Fruit fly (Drosophila melanogaster) whole organism, embryonic: ENCODE measurements around the gene Kap3.

Source experiments
- Atf-2 ChIP-seq: fragments of 200-800 bp; sonication (Bioruptor generic); optimal IDR thresholded peaks from 2 replicates; lab custom pipeline; 2016; ENCODE audit warnings: missing biosample characterization, missing genetic modification characterization
- CG1024 ChIP-seq: fragments of 200-800 bp; sonication (Bioruptor generic); IDR thresholded peaks from 2 replicates; pipeline ENCODE4 v1.3.6; 2022; ENCODE audit warnings: missing biosample characterization, missing genetic modification characterization
- CG11398 ChIP-seq: fragments of 200-800 bp; sonication (Bioruptor generic); optimal IDR thresholded peaks from 2 replicates; lab custom pipeline; 2016; ENCODE audit warnings: missing biosample characterization, missing genetic modification characterization
- CG11696 ChIP-seq: fragments of 200-800 bp; sonication (Bioruptor generic); IDR thresholded peaks from 2 replicates; pipeline ENCODE4 v1.3.6; 2022; ENCODE audit warnings: missing biosample characterization, missing genetic modification characterization
- CG1233 ChIP-seq: fragments of 200-800 bp; sonication (Bioruptor generic); optimal IDR thresholded peaks from 4 replicates; lab custom pipeline; 2018; ENCODE audit warnings: missing biosample characterization, mild to moderate bottlenecking, missing genetic modification characterization
- CG12744 ChIP-seq: fragments of 200-800 bp; sonication (Bioruptor generic); optimal IDR thresholded peaks from 2 replicates; lab custom pipeline; 2016; ENCODE audit warnings: missing biosample characterization, missing genetic modification characterization
- CG13624 ChIP-seq: fragments of 200-800 bp; sonication (Bioruptor generic); optimal IDR thresholded peaks from 2 replicates; lab custom pipeline; 2016; ENCODE audit warnings: missing biosample characterization, missing genetic modification characterization
- CG14014 ChIP-seq: fragments of 200-800 bp; sonication (Bioruptor generic); IDR thresholded peaks from 2 replicates; pipeline ENCODE4 v1.3.6; 2022; ENCODE audit warnings: missing biosample characterization, missing genetic modification characterization
- CG14667 ChIP-seq: fragments of 200-800 bp; sonication (Bioruptor generic); IDR thresholded peaks from 2 replicates; pipeline ENCODE4 v1.3.6; 2022; ENCODE audit warnings: missing biosample characterization, missing genetic modification characterization
- CG17186 ChIP-seq: fragments of 200-800 bp; sonication (Bioruptor generic); optimal IDR thresholded peaks from 3 replicates; lab custom pipeline; 2017; ENCODE audit warnings: missing biosample characterization, missing genetic modification reagents, missing genetic modification characterization
- CG17361 ChIP-seq: fragments of 200-800 bp; sonication (Bioruptor generic); IDR thresholded peaks from 3 replicates; pipeline ENCODE4 v1.3.6; 2022; ENCODE audit warnings: missing biosample characterization, missing genetic modification characterization
- CG31441 ChIP-seq: fragments of 200-800 bp; sonication (Bioruptor generic); IDR thresholded peaks from 2 replicates; pipeline ENCODE4 v1.3.6; 2022; ENCODE audit warnings: missing biosample characterization, missing genetic modification characterization
- CG33557 ChIP-seq: fragments of 200-800 bp; sonication (Bioruptor generic); optimal IDR thresholded peaks from 2 replicates; lab custom pipeline; 2019; ENCODE audit warnings: missing biosample characterization, mild to moderate bottlenecking, missing genetic modification characterization, moderate library complexity
- CG4617 ChIP-seq: fragments of 200-800 bp; sonication (Bioruptor generic); optimal IDR thresholded peaks from 3 replicates; lab custom pipeline; 2016; ENCODE audit warnings: missing biosample characterization, missing genetic modification characterization, borderline replicate concordance
- CG6654 ChIP-seq: fragments of 200-800 bp; sonication (Bioruptor generic); optimal IDR thresholded peaks from 2 replicates; lab custom pipeline; 2017; ENCODE audit warnings: missing biosample characterization, mild to moderate bottlenecking, missing genetic modification characterization
- CG6765 ChIP-seq: fragments of 200-800 bp; sonication (Bioruptor generic); optimal IDR thresholded peaks from 3 replicates; lab custom pipeline; 2017; ENCODE audit warnings: missing biosample characterization, mild to moderate bottlenecking, missing genetic modification characterization
- CG8944 ChIP-seq: fragments of 200-800 bp; sonication (Bioruptor generic); optimal IDR thresholded peaks from 3 replicates; lab custom pipeline; 2016; ENCODE audit warnings: missing biosample characterization, missing genetic modification characterization
- CG9215 ChIP-seq: fragments of 200-800 bp; sonication (Bioruptor generic); IDR thresholded peaks from 2 replicates; pipeline ENCODE4 v1.3.6; 2022; ENCODE audit warnings: missing biosample characterization, missing genetic modification characterization
- CG9437 ChIP-seq: fragments of 200-800 bp; sonication (Bioruptor generic); optimal IDR thresholded peaks from 2 replicates; lab custom pipeline; 2018; ENCODE audit warnings: missing biosample characterization, mild to moderate bottlenecking, missing genetic modification characterization
- CG9727 ChIP-seq: fragments of 200-800 bp; sonication (Bioruptor generic); optimal IDR thresholded peaks from 3 replicates; lab custom pipeline; 2017; ENCODE audit warnings: missing biosample characterization, mild to moderate bottlenecking, missing genetic modification characterization
- Camta ChIP-seq: fragments of 200-800 bp; sonication (Bioruptor generic); optimal IDR thresholded peaks from 2 replicates; lab custom pipeline; 2016; ENCODE audit warnings: missing biosample characterization, missing genetic modification characterization
- Dfd ChIP-seq, 2 experiments: fragments of >200 bp; optimal IDR thresholded peaks; 2 replicates each; lab custom pipeline; 2017; ENCODE audit warnings: missing biosample characterization in 2 of 2, missing genetic modification characterization in 2 of 2
- Dll ChIP-seq: fragments of 200-800 bp; sonication (Bioruptor generic); IDR thresholded peaks from 4 replicates; pipeline ENCODE4 v1.3.6; 2022; ENCODE audit warnings: missing biosample characterization, missing genetic modification characterization; ENCODE audit not compliant: partially characterized antibody
- E2f1 ChIP-seq: fragments of 200-800 bp; sonication (Bioruptor generic); IDR thresholded peaks from 2 replicates; pipeline ENCODE4 v1.3.6; 2022; ENCODE audit warnings: missing biosample characterization, missing genetic modification characterization
- Eip74EF ChIP-seq, 2 experiments: fragments of 200-800 bp in 1 of 2; fragments of >200 bp in 1 of 2; sonication (Bioruptor generic) in 1 of 2; optimal IDR thresholded peaks; 2 replicates each; lab custom pipeline; 2017 to 2019; ENCODE audit warnings: missing biosample characterization in 2 of 2, missing genetic modification characterization in 2 of 2, mild to moderate bottlenecking in 1 of 2, moderate library complexity in 1 of 2
- Fer2 ChIP-seq: fragments of 200-800 bp; sonication (Bioruptor generic); optimal IDR thresholded peaks from 2 replicates; lab custom pipeline; 2018; ENCODE audit warnings: missing biosample characterization, mild to moderate bottlenecking, missing genetic modification characterization, moderate library complexity
- GATAe ChIP-seq: fragments of 200-800 bp; sonication (Bioruptor generic); conservative IDR thresholded peaks from 2 replicates; pipeline ENCODE4 v1.3.6; 2022; ENCODE audit warnings: missing biosample characterization, missing genetic modification characterization
- H15 ChIP-seq: fragments of 200-800 bp; sonication (Bioruptor generic); IDR thresholded peaks from 3 replicates; pipeline ENCODE4 v1.3.6; 2022; ENCODE audit warnings: missing biosample characterization, missing genetic modification characterization
- HLH4C ChIP-seq: fragments of 200-800 bp; sonication (Bioruptor generic); IDR thresholded peaks from 3 replicates; pipeline ENCODE4 v1.3.6; 2022; ENCODE audit warnings: missing biosample characterization, missing genetic modification characterization; ENCODE audit not compliant: partially characterized antibody
- Hr78 ChIP-seq, 2 experiments: fragments of 200-800 bp in 1 of 2; fragments of >200 bp in 1 of 2; sonication (Bioruptor generic) in 1 of 2; optimal IDR thresholded peaks; 2 replicates each; lab custom pipeline; 2017 to 2019; ENCODE audit warnings: missing biosample characterization in 2 of 2, missing genetic modification characterization in 2 of 2, mild to moderate bottlenecking in 1 of 2, moderate library complexity in 1 of 2
- TFAM ChIP-seq: fragments of 200-800 bp; sonication (Bioruptor generic); optimal IDR thresholded peaks from 2 replicates; lab custom pipeline; 2017; ENCODE audit warnings: missing biosample characterization, missing genetic modification characterization, inconsistent platforms
- Usf ChIP-seq: fragments of 200-800 bp; sonication (Bioruptor generic); optimal IDR thresholded peaks from 2 replicates; lab custom pipeline; 2017; ENCODE audit warnings: missing genotype, missing biosample characterization, missing genetic modification characterization
- ase ChIP-seq: fragments of 200-800 bp; sonication (Bioruptor generic); IDR thresholded peaks from 3 replicates; pipeline ENCODE4 v1.3.6; 2022; ENCODE audit warnings: missing biosample characterization, missing genetic modification characterization
- cas ChIP-seq: fragments of 200-800 bp; sonication (Bioruptor generic); IDR thresholded peaks from 2 replicates; pipeline ENCODE4 v1.3.6; 2022; ENCODE audit warnings: missing biosample characterization, missing genetic modification characterization
- chn ChIP-seq: fragments of 200-800 bp; sonication (Bioruptor generic); optimal IDR thresholded peaks from 2 replicates; lab custom pipeline; 2016; ENCODE audit warnings: missing biosample characterization, missing genetic modification characterization
- ems ChIP-seq: fragments of 200-800 bp; sonication (Bioruptor generic); optimal IDR thresholded peaks from 3 replicates; lab custom pipeline; 2016; ENCODE audit warnings: missing biosample characterization, missing genetic modification characterization
- gt ChIP-seq: fragments of 200-800 bp; sonication (Bioruptor generic); IDR thresholded peaks from 2 replicates; pipeline ENCODE4 v1.3.6; 2022; ENCODE audit warnings: missing biosample characterization, missing genetic modification characterization
- ham ChIP-seq: fragments of 200-800 bp; sonication (Bioruptor generic); IDR thresholded peaks from 2 replicates; pipeline ENCODE4 v1.3.6; 2022; ENCODE audit warnings: missing biosample characterization, missing genetic modification characterization
- knrl ChIP-seq: fragments of 200-800 bp; sonication (Bioruptor generic); IDR thresholded peaks from 3 replicates; pipeline ENCODE4 v1.3.6; 2022; ENCODE audit warnings: missing biosample characterization, missing genetic modification characterization; ENCODE audit not compliant: partially characterized antibody
- lab ChIP-seq: fragments of 200-800 bp; sonication (Bioruptor generic); optimal IDR thresholded peaks from 3 replicates; lab custom pipeline; 2017; ENCODE audit warnings: missing biosample characterization, missing genetic modification characterization, mild to moderate bottlenecking, moderate library complexity, missing genetic modification reagents
- nom ChIP-seq: fragments of 200-800 bp; sonication (Bioruptor generic); optimal IDR thresholded peaks from 2 replicates; lab custom pipeline; 2017; ENCODE audit warnings: missing biosample characterization, missing genetic modification characterization, mild to moderate bottlenecking, moderate library complexity, missing genetic modification reagents
- pb ChIP-seq: fragments of 200-800 bp; sonication (Bioruptor generic); optimal IDR thresholded peaks from 3 replicates; lab custom pipeline; 2016; ENCODE audit warnings: missing biosample characterization, missing genetic modification characterization
- ro ChIP-seq: fragments of 200-800 bp; sonication (Bioruptor generic); IDR thresholded peaks from 2 replicates; pipeline ENCODE4 v1.3.6; 2022; ENCODE audit warnings: missing biosample characterization, missing genetic modification characterization
- sima ChIP-seq: fragments of 200-800 bp; sonication (Bioruptor generic); optimal IDR thresholded peaks from 2 replicates; lab custom pipeline; 2016; ENCODE audit warnings: missing biosample characterization, missing genetic modification characterization
- sisA ChIP-seq: fragments of 200-800 bp; sonication (Bioruptor generic); IDR thresholded peaks from 2 replicates; pipeline ENCODE4 v1.3.6; 2022; ENCODE audit warnings: missing biosample characterization, missing genetic modification characterization
- so ChIP-seq: fragments of 200-800 bp; sonication (Bioruptor generic); IDR thresholded peaks from 3 replicates; pipeline ENCODE4 v1.3.6; 2022; ENCODE audit warnings: missing biosample characterization, missing genetic modification characterization
- sug ChIP-seq: fragments of 200-800 bp; optimal IDR thresholded peaks from 2 replicates; lab custom pipeline; 2019; ENCODE audit warnings: missing biosample characterization, mild to moderate bottlenecking, missing genetic modification characterization, moderate library complexity
- tgo ChIP-seq: fragments of 200-800 bp; sonication (Bioruptor generic); IDR thresholded peaks from 3 replicates; pipeline ENCODE4 v1.3.6; 2022; ENCODE audit warnings: missing biosample characterization, missing genetic modification characterization
- tna ChIP-seq: fragments of 200-800 bp; sonication (Bioruptor generic); IDR thresholded peaks from 2 replicates; pipeline ENCODE4 v1.3.6; 2022; ENCODE audit warnings: missing biosample characterization, missing genetic modification characterization; ENCODE audit not compliant: partially characterized antibody
- unc-4 ChIP-seq: fragments of 200-800 bp; sonication (Bioruptor generic); IDR thresholded peaks from 2 replicates; pipeline ENCODE4 v1.3.6; 2022; ENCODE audit warnings: missing biosample characterization, missing genetic modification characterization; ENCODE audit not compliant: partially characterized antibody
- wor ChIP-seq: fragments of 200-800 bp; sonication (Bioruptor generic); IDR thresholded peaks from 2 replicates; pipeline ENCODE4 v1.3.6; 2022; ENCODE audit warnings: missing biosample characterization, missing genetic modification characterization

The Kap3 gene

dm6 chrX:11379139-11379538 lies 39.3 kb upstream of the Kap3 start (continued):
- no peak for TF ChIP-seq wor (GFP tag; lab: Robert Waterston, UW)
- TF ChIP-seq unc-4 (GFP tag; lab: Robert Waterston, UW) = no peak
- no peak for TF ChIP-seq ro
- TF ChIP-seq ham (GFP tag; lab: Robert Waterston, UW) = no peak
- TF ChIP-seq Camta = peak; percentile 8
- no peak for TF ChIP-seq sima
- peak; percentile 46 for TF ChIP-seq CG14014 (GFP tag; lab: Robert Waterston, UW)
- no peak for TF ChIP-seq gt (GFP tag; lab: Robert Waterston, UW)
- TF ChIP-seq CG13624 (GFP tag; lab: Kevin White, UChicago) = peak; percentile 46
- TF ChIP-seq sisA (GFP tag; lab: Robert Waterston, UW) = peak; percentile 32; the same call in 1 of the 2 replicates
- peak; percentile 29 for TF ChIP-seq Fer2
- no peak for TF ChIP-seq TFAM (GFP tag; lab: Kevin White, UChicago)
- TF ChIP-seq CG31441 (GFP tag; lab: Robert Waterston, UW) = peak; percentile 27; the same call in 1 of the 2 replicates
- TF ChIP-seq so (GFP tag; lab: Robert Waterston, UW) = peak; percentile 23; the same call in 1 of the 3 replicates
- TF ChIP-seq E2f1 (GFP tag; lab: Robert Waterston, UW) = peak; percentile 45
- no peak for TF ChIP-seq knrl (GFP tag; lab: Robert Waterston, UW)
- peak; percentile 1 for TF ChIP-seq CG6765 (GFP tag; lab: Kevin White, UChicago)
- TF ChIP-seq lab (GFP tag; lab: Kevin White, UChicago) = peak; percentile 70
- TF ChIP-seq Eip74EF (GFP tag; optimal IDR thresholded peaks at IDR 0.05; lab: Kevin White, UChicago) = peak in 1 of 2 experiments; percentile 48
- no peak for TF ChIP-seq Dfd (GFP tag; optimal IDR thresholded peaks at IDR 0.05; lab: Kevin White, UChicago)
- TF ChIP-seq CG6654 = no peak
- no peak for TF ChIP-seq Atf-2 (GFP tag; lab: Kevin White, UChicago)
- TF ChIP-seq ase (GFP tag; lab: Robert Waterston, UW) = no peak
- peak; percentile 15; the same call in 1 of the 2 replicates for TF ChIP-seq CG9215
- TF ChIP-seq CG4617 (GFP tag; lab: Kevin White, UChicago) = no peak
- no peak for TF ChIP-seq CG33557 (GFP tag; lab: Kevin White, UChicago)
- TF ChIP-seq sug (tag; lab: Kevin White, UChicago) = peak; percentile 40
- TF ChIP-seq HLH4C = no peak
- TF ChIP-seq GATAe (GFP tag; lab: Robert Waterston, UW) = no peak
- peak; percentile 71 for TF ChIP-seq CG11696 (GFP tag; lab: Robert Waterston, UW)
- TF ChIP-seq pb (GFP tag; lab: Kevin White, UChicago) = no peak
- no peak for TF ChIP-seq Hr78 (GFP tag; optimal IDR thresholded peaks at IDR 0.05; lab: Kevin White, UChicago)
- TF ChIP-seq tgo (GFP tag; lab: Robert Waterston, UW) = peak; percentile 48; the same call in 2 of the 3 replicates
- no peak for TF ChIP-seq cas (GFP tag; lab: Robert Waterston, UW)
- TF ChIP-seq Usf = no peak
- no peak for TF ChIP-seq Dll (GFP tag; lab: Robert Waterston, UW)
- TF ChIP-seq CG1024 = no peak
- TF ChIP-seq CG14667 = peak; percentile 29; the same call in 1 of the 2 replicates
- 0 out of 3 replicates have a peak, but pooled peaks have one; percentile 22 for TF ChIP-seq CG17361 (GFP tag; lab: Robert Waterston, UW)
- no peak for TF ChIP-seq CG12744
- no peak for TF ChIP-seq CG11398 (GFP tag; lab: Kevin White, UChicago)
- TF ChIP-seq CG9437 (GFP tag; lab: Kevin White, UChicago) = no peak
- TF ChIP-seq chn (GFP tag; lab: Kevin White, UChicago) = no peak
- TF ChIP-seq tna (GFP tag; lab: Robert Waterston, UW) = no peak
- TF ChIP-seq CG1233 (GFP tag; lab: Kevin White, UChicago) = peak; percentile 30
- peak; percentile 40; the same call in 1 of the 3 replicates for TF ChIP-seq H15 (GFP tag; lab: Robert Waterston, UW)
- TF ChIP-seq CG17186 = no peak
- no peak for TF ChIP-seq nom (GFP tag; lab: Kevin White, UChicago)
- TF ChIP-seq CG8944 (GFP tag; lab: Kevin White, UChicago) = no peak
- TF ChIP-seq CG9727 (GFP tag; lab: Kevin White, UChicago) = peak; percentile 3
- no peak for TF ChIP-seq ems (GFP tag; lab: Kevin White, UChicago)
